Fruit fly (Drosophila melanogaster): ENCODE measurements around the gene Ssl1.

Ssl1 gene

DNA sequence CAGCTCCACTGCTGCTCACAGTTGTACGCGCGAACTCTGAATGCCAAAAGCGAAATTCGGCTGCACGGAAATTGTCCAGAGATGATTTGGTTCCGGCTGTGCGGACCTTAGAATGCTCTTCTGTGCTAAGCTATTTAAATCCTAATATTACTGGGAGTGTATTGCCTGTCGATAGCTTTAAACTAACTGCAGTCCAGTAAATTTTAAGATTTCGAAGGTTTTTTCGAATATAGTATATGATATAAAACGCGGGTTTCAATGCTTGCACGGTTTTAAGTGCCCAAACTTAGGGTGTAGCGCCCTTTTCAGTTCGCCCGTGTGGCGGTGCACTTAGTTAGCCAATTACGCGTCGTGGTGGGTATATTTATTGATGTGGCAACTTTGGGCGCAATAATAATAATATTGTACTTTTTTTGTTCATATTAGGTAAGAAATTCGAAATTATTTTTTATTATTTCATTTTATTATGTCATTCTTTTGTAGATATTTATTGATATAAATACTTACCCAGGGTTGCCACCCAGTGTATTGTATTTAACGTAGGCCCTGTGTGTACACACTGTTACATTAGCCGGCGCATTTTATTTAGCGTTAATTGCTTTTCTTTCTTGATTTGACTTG lies at the start of gene Ssl1, which contains the start of gene Chro:
TSS of gene Ssl1 (plus strand) at position 367 of the 621 bp plus-strand sequence.
TSS of gene Chro (minus strand) at position 262 of the 621 bp plus-strand sequence.
- TF ChIP-seq br (optimal IDR thresholded peaks at IDR 0.05) (no peak), dmrt11E (tag; optimal IDR thresholded peaks at IDR 0.05) (peak; percentile 100), Hand (GFP tag; optimal IDR thresholded peaks at IDR 0.05) (peak; percentile 99), Chrac-16 (GFP tag; optimal IDR thresholded peaks at IDR 0.05) (peak; percentile 100), Tbp (GFP tag; optimal IDR thresholded peaks at IDR 0.05) (no peak), seq (GFP tag; IDR thresholded peaks at IDR 0.05) (peak; percentile 100), bbx (GFP tag; IDR thresholded peaks at IDR 0.05; ENCODE audit: partially characterized antibody) (no peak), CG12659 (GFP tag; optimal IDR thresholded peaks at IDR 0.05) (peak; percentile 100), CG12769 (tag; optimal IDR thresholded peaks at IDR 0.05) (peak; percentile 100), disco-r (GFP tag; optimal IDR thresholded peaks at IDR 0.05) (peak; percentile 100), Kr (GFP tag; optimal IDR thresholded peaks at IDR 0.05) (peak; percentile 95), Oaz (GFP tag; IDR thresholded peaks at IDR 0.05) (peak; percentile 100), CG9437 (GFP tag; optimal IDR thresholded peaks at IDR 0.05) (peak; percentile 97), cato (GFP tag; optimal IDR thresholded peaks at IDR 0.05; ENCODE audit: borderline replicate concordance) (peak; percentile 100), amos (GFP tag; IDR thresholded peaks at IDR 0.05; ENCODE audit: partially characterized antibody) (0 out of 2 replicates have a peak, but pooled peaks have one; percentile 18), CG10267 (tag; optimal IDR thresholded peaks at IDR 0.05) (peak; percentile 99), CG14860 (GFP tag; IDR thresholded peaks at IDR 0.05; ENCODE audit: partially characterized antibody) (0 out of 3 replicates have a peak, but pooled peaks have one; percentile 23), dpn (GFP tag; optimal IDR thresholded peaks at IDR 0.05) (peak; percentile 100), CHES-1-like (GFP tag; optimal IDR thresholded peaks at IDR 0.05) (peak; percentile 100), Asciz (GFP tag; optimal IDR thresholded peaks at IDR 0.05) (peak; percentile 100), Bteb2 (GFP tag; optimal IDR thresholded peaks at IDR 0.05) (peak; percentile 100), Rfx (GFP tag; IDR thresholded peaks at IDR 0.05) (peak; percentile 100), CG6175 (GFP tag; IDR thresholded peaks at IDR 0.05) (peak; percentile 99), CG6854 (GFP tag; optimal IDR thresholded peaks at IDR 0.05) (peak; percentile 100), H2.0 (GFP tag; IDR thresholded peaks at IDR 0.05) (peak; percentile 100), CG6254 (GFP tag; optimal IDR thresholded peaks at IDR 0.05) (peak; percentile 98), tx (GFP tag; optimal IDR thresholded peaks at IDR 0.05) (peak; percentile 100), CG8359 (GFP tag; optimal IDR thresholded peaks at IDR 0.05; ENCODE audit: borderline replicate concordance) (peak; percentile 97), CG7357 (GFP tag; IDR thresholded peaks at IDR 0.05) (peak; percentile 99), Bgb (GFP tag; IDR thresholded peaks at IDR 0.05; ENCODE audit: partially characterized antibody) (no peak), CG12391 (tag; optimal IDR thresholded peaks at IDR 0.05) (peak; percentile 100), NC2β (GFP tag; optimal IDR thresholded peaks at IDR 0.05) (peak; percentile 100), CG1233 (GFP tag; optimal IDR thresholded peaks at IDR 0.05) (peak; percentile 100), ATbp (GFP tag; optimal IDR thresholded peaks at IDR 0.05) (peak; percentile 100), CG12299 (tag; optimal IDR thresholded peaks at IDR 0.05) (peak; percentile 99), Usf (GFP tag; optimal IDR thresholded peaks at IDR 0.05) (peak; percentile 100), Ets65A (GFP tag) (peak; percentile 100), ttk (GFP tag; IDR thresholded peaks at IDR 0.05) (peak; percentile 100), pb (GFP tag; optimal IDR thresholded peaks at IDR 0.05) (peak; percentile 100), zen2 (GFP tag; IDR thresholded peaks at IDR 0.05; ENCODE audit: partially characterized antibody) (no peak), HHEX (GFP tag; optimal IDR thresholded peaks at IDR 0.05) (peak; percentile 100), pzg (GFP tag; optimal IDR thresholded peaks at IDR 0.05) (peak; percentile 79), CG10654 (GFP tag; optimal IDR thresholded peaks at IDR 0.05) (peak; percentile 100), stc (GFP tag; IDR thresholded peaks at IDR 0.05) (peak; percentile 100), CG9817 (tag; optimal IDR thresholded peaks at IDR 0.05) (peak; percentile 99), C15 (GFP tag; IDR thresholded peaks at IDR 0.05) (peak; percentile 100), D19B (GFP tag; optimal IDR thresholded peaks at IDR 0.05) (peak; percentile 98), pum (GFP tag; optimal IDR thresholded peaks at IDR 0.05) (peak; percentile 100), MBD-R2 (GFP tag; IDR thresholded peaks at IDR 0.05) (peak; percentile 99)
